Fruit fly (Drosophila melanogaster) whole organism, embryonic: ENCODE results near the gene Sam-S.
A peak's percentile ranks its signal among the peaks of the same experiment; 100 is the strongest.

ENCODE experiments used
- BtbVII ChIP-seq: fragments of 200-800 bp; sonication (Bioruptor generic); optimal IDR thresholded peaks from 3 replicates; lab custom pipeline; 2017; ENCODE audit warnings: missing biosample characterization, mild to moderate bottlenecking, missing genetic modification characterization
- CG10431 ChIP-seq: fragments of 200-800 bp; sonication (Bioruptor generic); optimal IDR thresholded peaks from 3 replicates; lab custom pipeline; 2018; ENCODE audit warnings: missing biosample characterization, mild to moderate bottlenecking, missing genetic modification characterization
- CG11695 ChIP-seq: fragments of 200-800 bp; sonication (Bioruptor generic); IDR thresholded peaks from 3 replicates; pipeline ENCODE4 v1.3.6; 2022; ENCODE audit warnings: missing biosample characterization, missing genetic modification characterization
- CG13287 ChIP-seq: fragments of 200-800 bp; sonication (Bioruptor generic); IDR thresholded peaks from 2 replicates; pipeline ENCODE4 v1.3.6; 2022; ENCODE audit warnings: missing biosample characterization, missing genetic modification characterization; ENCODE audit not compliant: partially characterized antibody
- CG15073 ChIP-seq: fragments of 200-800 bp; sonication (Bioruptor generic); optimal IDR thresholded peaks from 2 replicates; lab custom pipeline; 2016; ENCODE audit warnings: missing biosample characterization, missing genetic modification characterization
- CG1529 ChIP-seq: fragments of 200-800 bp; sonication (Bioruptor generic); optimal IDR thresholded peaks from 3 replicates; lab custom pipeline; 2018; ENCODE audit warnings: missing biosample characterization, missing genetic modification characterization
- CG15514 ChIP-seq: fragments of 200-800 bp; sonication (Bioruptor generic); optimal IDR thresholded peaks from 3 replicates; lab custom pipeline; 2017; ENCODE audit warnings: missing biosample characterization, missing genetic modification characterization, mild to moderate bottlenecking, moderate library complexity, missing genetic modification reagents
- CG1603 ChIP-seq: fragments of 200-800 bp; sonication (Bioruptor generic); optimal IDR thresholded peaks from 2 replicates; lab custom pipeline; 2019; ENCODE audit warnings: missing biosample characterization, mild to moderate bottlenecking, missing genetic modification characterization, moderate library complexity
- CG17829 ChIP-seq: fragments of 200-800 bp; optimal IDR thresholded peaks from 2 replicates; lab custom pipeline; 2019; ENCODE audit warnings: missing biosample characterization, mild to moderate bottlenecking, missing genetic modification characterization, moderate library complexity
- CG18011 ChIP-seq: fragments of 200-800 bp; sonication (Bioruptor generic); optimal IDR thresholded peaks from 2 replicates; lab custom pipeline; 2017; ENCODE audit warnings: missing biosample characterization, missing genetic modification characterization, mild to moderate bottlenecking, moderate library complexity, missing genotype
- CG18262 ChIP-seq: fragments of 200-800 bp; optimal IDR thresholded peaks from 3 replicates; lab custom pipeline; 2019; ENCODE audit warnings: missing biosample characterization, mild to moderate bottlenecking, missing genetic modification characterization, moderate library complexity
- CG18599 ChIP-seq: fragments of 200-800 bp; sonication (Bioruptor generic); optimal IDR thresholded peaks from 3 replicates; lab custom pipeline; 2017; ENCODE audit warnings: missing biosample characterization, missing genetic modification characterization, mild to moderate bottlenecking, moderate library complexity, missing genetic modification reagents
- CG2120 ChIP-seq: fragments of 200-800 bp; sonication (Bioruptor generic); optimal IDR thresholded peaks from 3 replicates; lab custom pipeline; 2016; ENCODE audit warnings: missing biosample characterization, missing genetic modification characterization
- CG32532 ChIP-seq: fragments of 200-800 bp; sonication (Bioruptor generic); IDR thresholded peaks from 2 replicates; pipeline ENCODE4 v1.3.6; 2022; ENCODE audit warnings: missing biosample characterization, missing genetic modification characterization
- CG3995 ChIP-seq: fragments of 200-800 bp; sonication (Bioruptor generic); optimal IDR thresholded peaks from 3 replicates; lab custom pipeline; 2016; ENCODE audit warnings: missing biosample characterization, missing genetic modification characterization
- CG4424 ChIP-seq: fragments of 200-800 bp; sonication (Bioruptor generic); optimal IDR thresholded peaks from 3 replicates; lab custom pipeline; 2016; ENCODE audit warnings: missing biosample characterization, missing genetic modification characterization
- CG6254 ChIP-seq: fragments of 200-800 bp; sonication (Bioruptor generic); optimal IDR thresholded peaks from 3 replicates; lab custom pipeline; 2017; ENCODE audit warnings: mild to moderate bottlenecking, missing biosample characterization, missing genetic modification reagents, missing genetic modification characterization
- CG7786 ChIP-seq: fragments of 200-800 bp; sonication (Bioruptor generic); optimal IDR thresholded peaks from 2 replicates; lab custom pipeline; 2016; ENCODE audit warnings: missing biosample characterization, missing genetic modification characterization
- CG7987 ChIP-seq: fragments of 200-800 bp; sonication (Bioruptor generic); optimal IDR thresholded peaks from 2 replicates; lab custom pipeline; 2018; ENCODE audit warnings: missing biosample characterization, mild to moderate bottlenecking, missing genetic modification characterization, moderate library complexity
- Dip2 ChIP-seq: fragments of 200-800 bp; sonication (Bioruptor generic); IDR thresholded peaks from 2 replicates; pipeline ENCODE4 v1.3.6; 2022; ENCODE audit warnings: missing biosample characterization, missing genetic modification characterization
- Drgx ChIP-seq: fragments of 200-800 bp; sonication (Bioruptor generic); IDR thresholded peaks from 2 replicates; pipeline ENCODE4 v1.3.6; 2022; ENCODE audit warnings: missing biosample characterization, missing genetic modification characterization
- E2f2 ChIP-seq: fragments of 200-800 bp; sonication (Bioruptor generic); IDR thresholded peaks from 2 replicates; pipeline ENCODE4 v1.3.6; 2022; ENCODE audit warnings: missing biosample characterization, missing genetic modification characterization
- Eip74EF ChIP-seq, 2 experiments: fragments of 200-800 bp in 1 of 2; fragments of >200 bp in 1 of 2; sonication (Bioruptor generic) in 1 of 2; optimal IDR thresholded peaks; 2 replicates each; lab custom pipeline; 2017 to 2019; ENCODE audit warnings: missing biosample characterization in 2 of 2, missing genetic modification characterization in 2 of 2, mild to moderate bottlenecking in 1 of 2, moderate library complexity in 1 of 2
- Fer1 ChIP-seq: fragments of 200-800 bp; sonication (Bioruptor generic); optimal IDR thresholded peaks from 2 replicates; lab custom pipeline; 2017; ENCODE audit warnings: missing biosample characterization, mild to moderate bottlenecking, missing genetic modification characterization
- Hmr ChIP-seq: fragments of 200-800 bp; sonication (Bioruptor generic); optimal IDR thresholded peaks from 3 replicates; lab custom pipeline; 2017; ENCODE audit warnings: mild to moderate bottlenecking, missing biosample characterization, missing genetic modification reagents, missing genetic modification characterization
- Med ChIP-seq: fragments of 200-800 bp; sonication (Bioruptor generic); peaks from one replicate; lab custom pipeline; 2016; ENCODE audit warnings: missing biosample characterization, missing genetic modification characterization, mild to moderate bottlenecking, inconsistent platforms, moderate library complexity
- Meics ChIP-seq: fragments of 200-800 bp; sonication (Bioruptor generic); optimal IDR thresholded peaks from 2 replicates; lab custom pipeline; 2017; ENCODE audit warnings: missing biosample characterization, mild to moderate bottlenecking, missing genetic modification characterization
- NfI ChIP-seq: fragments of 200-800 bp; sonication (Bioruptor generic); optimal IDR thresholded peaks from 3 replicates; lab custom pipeline; 2018; ENCODE audit warnings: missing biosample characterization, mild to moderate bottlenecking, missing genetic modification characterization, moderate library complexity
- PHDP ChIP-seq: fragments of 200-800 bp; sonication (Bioruptor generic); optimal IDR thresholded peaks from 3 replicates; lab custom pipeline; 2018; ENCODE audit warnings: missing biosample characterization, mild to moderate bottlenecking, missing genetic modification characterization, moderate library complexity
- Usf ChIP-seq: fragments of 200-800 bp; sonication (Bioruptor generic); optimal IDR thresholded peaks from 2 replicates; lab custom pipeline; 2017; ENCODE audit warnings: missing genotype, missing biosample characterization, missing genetic modification characterization
- Xrp1 ChIP-seq: fragments of 200-800 bp; sonication (Bioruptor generic); IDR thresholded peaks from 2 replicates; pipeline ENCODE4 v1.3.6; 2022; ENCODE audit warnings: missing biosample characterization, missing genetic modification characterization
- abd-A ChIP-seq: fragments of 200-800 bp; sonication (Bioruptor generic); optimal IDR thresholded peaks from 3 replicates; lab custom pipeline; 2019; ENCODE audit warnings: missing biosample characterization, mild to moderate bottlenecking, missing genetic modification characterization, moderate library complexity
- cwo ChIP-seq: fragments of 200-800 bp; sonication (Bioruptor generic); optimal IDR thresholded peaks from 3 replicates; lab custom pipeline; 2017; ENCODE audit warnings: missing biosample characterization, missing genetic modification characterization, mild to moderate bottlenecking, moderate library complexity, missing genetic modification reagents
- eve ChIP-seq, 2 experiments: fragments of >200 bp; optimal IDR thresholded peaks; 2 replicates each; lab custom pipeline; 2017; ENCODE audit warnings: missing biosample characterization in 2 of 2, missing genetic modification characterization in 2 of 2
- eyg ChIP-seq: fragments of 200-800 bp; sonication (Bioruptor generic); optimal IDR thresholded peaks from 3 replicates; lab custom pipeline; 2016; ENCODE audit warnings: missing biosample characterization, missing genetic modification characterization
- grn ChIP-seq: fragments of 200-800 bp; sonication (Bioruptor generic); optimal IDR thresholded peaks from 3 replicates; lab custom pipeline; 2017; ENCODE audit warnings: missing biosample characterization, missing genetic modification characterization
- h ChIP-seq: fragments of >200 bp; optimal IDR thresholded peaks from 2 replicates; lab custom pipeline; 2017
- knrl ChIP-seq: fragments of 200-800 bp; sonication (Bioruptor generic); IDR thresholded peaks from 3 replicates; pipeline ENCODE4 v1.3.6; 2022; ENCODE audit warnings: missing biosample characterization, missing genetic modification characterization; ENCODE audit not compliant: partially characterized antibody
- lilli ChIP-seq: fragments of 200-800 bp; sonication (Bioruptor generic); optimal IDR thresholded peaks from 3 replicates; lab custom pipeline; 2016; ENCODE audit warnings: missing biosample characterization, missing genetic modification characterization
- odd ChIP-seq: fragments of 200-800 bp; sonication (Bioruptor generic); optimal IDR thresholded peaks from 2 replicates; lab custom pipeline; 2017; ENCODE audit warnings: missing biosample characterization, mild to moderate bottlenecking, missing genetic modification characterization
- onecut ChIP-seq: fragments of 200-800 bp; sonication (Bioruptor generic); IDR thresholded peaks from 2 replicates; pipeline ENCODE4 v1.3.6; 2022; ENCODE audit warnings: missing biosample characterization, missing genetic modification characterization
- pb ChIP-seq: fragments of 200-800 bp; sonication (Bioruptor generic); optimal IDR thresholded peaks from 3 replicates; lab custom pipeline; 2016; ENCODE audit warnings: missing biosample characterization, missing genetic modification characterization
- pros ChIP-seq: fragments of 200-800 bp; sonication (Bioruptor generic); optimal IDR thresholded peaks from 3 replicates; lab custom pipeline; 2019; ENCODE audit warnings: missing biosample characterization, mild to moderate bottlenecking, missing genetic modification characterization, moderate library complexity
- sd ChIP-seq: fragments of 200-800 bp; sonication (Bioruptor generic); optimal IDR thresholded peaks from 3 replicates; lab custom pipeline; 2018; ENCODE audit warnings: missing biosample characterization, mild to moderate bottlenecking, missing genetic modification characterization, moderate library complexity
- sob ChIP-seq: fragments of 200-800 bp; sonication (Bioruptor generic); IDR thresholded peaks from 2 replicates; pipeline ENCODE4 v1.3.6; 2022; ENCODE audit warnings: missing biosample characterization, missing genetic modification characterization
- trh ChIP-seq: fragments of 200-800 bp; sonication (Bioruptor generic); optimal IDR thresholded peaks from 2 replicates; lab custom pipeline; 2016; ENCODE audit warnings: missing biosample characterization, missing genetic modification characterization
- unc-4 ChIP-seq: fragments of 200-800 bp; sonication (Bioruptor generic); IDR thresholded peaks from 2 replicates; pipeline ENCODE4 v1.3.6; 2022; ENCODE audit warnings: missing biosample characterization, missing genetic modification characterization; ENCODE audit not compliant: partially characterized antibody
- unpg ChIP-seq: fragments of 200-800 bp; sonication (Bioruptor generic); optimal IDR thresholded peaks from 3 replicates; lab custom pipeline; 2018; ENCODE audit warnings: missing biosample characterization, mild to moderate bottlenecking, missing genetic modification characterization, moderate library complexity

Sam-S gene

dm6 chr2L:131466-132270 lies 25.0 kb downstream of the Sam-S start, which contains the start of gene Gs1 (continued):
- peak; percentile 14 for TF ChIP-seq lilli (GFP tag; lab: Kevin White, UChicago)
- peak; percentile 47 for TF ChIP-seq unpg (GFP tag; lab: Kevin White, UChicago)
- peak; percentile 67 for TF ChIP-seq Hmr (GFP tag; lab: Kevin White, UChicago)
- TF ChIP-seq CG13287: peak; percentile 75
- TF ChIP-seq eve (GFP tag; optimal IDR thresholded peaks at IDR 0.05; lab: Kevin White, UChicago): peak in 1 of 2 experiments; percentile 87
- no peak for TF ChIP-seq Xrp1 (GFP tag; lab: Robert Waterston, UW)
- peak; percentile 30 for TF ChIP-seq pb
- no peak for TF ChIP-seq CG7786 (GFP tag; lab: Kevin White, UChicago)
- TF ChIP-seq CG6254 (GFP tag; lab: Kevin White, UChicago): peak; percentile 13
- peak; percentile 11 for TF ChIP-seq CG4424 (GFP tag; lab: Kevin White, UChicago)
- TF ChIP-seq CG15514 (GFP tag; lab: Kevin White, UChicago): peak; percentile 44
- peak; percentile 4 for TF ChIP-seq CG18011 (GFP tag; lab: Kevin White, UChicago)
- peak; percentile 0 for TF ChIP-seq CG1603 (tag; lab: Kevin White, UChicago)
- TF ChIP-seq Fer1 (GFP tag; lab: Kevin White, UChicago): peak; percentile 81
- peak; percentile 1 for TF ChIP-seq eyg (GFP tag; lab: Kevin White, UChicago)
- peak; percentile 60; the same call in 1 of the 2 replicates for TF ChIP-seq CG32532 (GFP tag; lab: Robert Waterston, UW)
- TF ChIP-seq unc-4 (GFP tag; lab: Robert Waterston, UW): peak; percentile 52
- peak; percentile 23; the same call in 1 of the 2 replicates for TF ChIP-seq onecut
- TF ChIP-seq knrl (GFP tag; lab: Robert Waterston, UW): no peak
- TF ChIP-seq CG7987 (GFP tag; lab: Kevin White, UChicago): peak; percentile 29
- TF ChIP-seq BtbVII (GFP tag; lab: Kevin White, UChicago): peak; percentile 74
- peak; percentile 57 for TF ChIP-seq pros
- TF ChIP-seq NfI (GFP tag; lab: Kevin White, UChicago): peak; percentile 37
- no peak for TF ChIP-seq CG18262 (tag; lab: Kevin White, UChicago)
- TF ChIP-seq E2f2: peak; percentile 34; the same call in 1 of the 2 replicates
- peak; percentile 70 for TF ChIP-seq sob (GFP tag; lab: Robert Waterston, UW)
- TF ChIP-seq sd (tag; lab: Kevin White, UChicago): peak; percentile 27
- no peak for TF ChIP-seq CG3995 (GFP tag; lab: Kevin White, UChicago)
- TF ChIP-seq CG2120 (GFP tag; lab: Kevin White, UChicago): peak; percentile 35
- TF ChIP-seq abd-A (tag; lab: Kevin White, UChicago): peak; percentile 79
- peak; percentile 26 for TF ChIP-seq Meics (GFP tag; lab: Kevin White, UChicago)
- TF ChIP-seq h (lab: Kevin White, UChicago): no peak
- no peak for TF ChIP-seq Usf (GFP tag; lab: Kevin White, UChicago)
- TF ChIP-seq CG1529: peak; percentile 17
- peak; percentile 58 for TF ChIP-seq Drgx (GFP tag; lab: Robert Waterston, UW)
- peak; percentile 4 for TF ChIP-seq odd (GFP tag; lab: Kevin White, UChicago)
- TF ChIP-seq Dip2 (GFP tag; lab: Robert Waterston, UW): no peak
- TF ChIP-seq CG10431: peak; percentile 3
- no peak for TF ChIP-seq trh (GFP tag; lab: Kevin White, UChicago)
- no peak for TF ChIP-seq CG15073
- no peak for TF ChIP-seq grn
- TF ChIP-seq CG18599 (GFP tag; lab: Kevin White, UChicago): peak; percentile 71
- TF ChIP-seq CG11695 (GFP tag; lab: Robert Waterston, UW): 0 out of 3 replicates have a peak, but pooled peaks have one; percentile 40
- TF ChIP-seq Med: peak; percentile 90
- TF ChIP-seq PHDP: peak; percentile 20
- TF ChIP-seq Eip74EF (GFP tag; optimal IDR thresholded peaks at IDR 0.05; lab: Kevin White, UChicago): peak in 1 of 2 experiments; percentile 72
- peak; percentile 61 for TF ChIP-seq cwo
- peak; percentile 39 for TF ChIP-seq CG17829 (tag; lab: Kevin White, UChicago)
